Worm (Caenorhabditis elegans) whole organism, early embryonic: Measurements from ENCODE around the gene rpb-11.

Experiments used
- F13C5.2 ChIP-seq: sonication (generic microtip); optimal IDR thresholded peaks from 2 replicates; lab custom pipeline; 2017; ENCODE audit warnings: mild to moderate bottlenecking, missing genetic modification characterization, inconsistent platforms, missing compliant biosample characterization
- aly-1 ChIP-seq: sonication (generic microtip); optimal IDR thresholded peaks from 2 replicates; lab custom pipeline; 2016; ENCODE audit warnings: missing genetic modification characterization, missing compliant biosample characterization
- ama-1 ChIP-seq: fragments of 150-350 bp; optimal IDR thresholded peaks from 2 replicates; lab custom pipeline; 2014
- ceh-13 ChIP-seq: fragments of 200-800 bp; sonication (Bioruptor generic); optimal IDR thresholded peaks from 2 replicates; lab custom pipeline; 2018; ENCODE audit warnings: mild to moderate bottlenecking, missing genetic modification characterization, missing compliant biosample characterization
- flt-1 ChIP-seq: fragments of 200-800 bp; sonication (Bioruptor generic); IDR thresholded peaks from 2 replicates; pipeline ENCODE4 v1.3.6; 2022; ENCODE audit warnings: missing genetic modification characterization, missing compliant biosample characterization
- hmbx-1 ChIP-seq: sonication (generic microtip); optimal IDR thresholded peaks from 2 replicates; lab custom pipeline; 2016; ENCODE audit warnings: mild to moderate bottlenecking, missing genetic modification characterization, missing compliant biosample characterization
- hmg-4 ChIP-seq: fragments of 200-800 bp; sonication (Bioruptor generic); optimal IDR thresholded peaks from 2 replicates; lab custom pipeline; 2018; ENCODE audit warnings: mild to moderate bottlenecking, missing genetic modification characterization, missing compliant biosample characterization
- pes-1 ChIP-seq: fragments of 200-800 bp; sonication (Bioruptor generic); IDR thresholded peaks from 2 replicates; pipeline ENCODE4 v1.3.6; 2022; ENCODE audit warnings: missing genetic modification reagents, missing genetic modification characterization, missing compliant biosample characterization
- scrt-1 ChIP-seq: fragments of 200-800 bp; sonication (Bioruptor generic); IDR thresholded peaks from 2 replicates; pipeline ENCODE4 v1.3.6; 2022; ENCODE audit warnings: missing genetic modification characterization, missing compliant biosample characterization
- sea-1 ChIP-seq: fragments of 200-800 bp; sonication (Bioruptor generic); conservative IDR thresholded peaks from 2 replicates; pipeline ENCODE4 v1.3.6; 2022; ENCODE audit warnings: missing genetic modification characterization, missing compliant biosample characterization
- tbx-11 ChIP-seq: fragments of 200-800 bp; sonication (Bioruptor generic); IDR thresholded peaks from 2 replicates; pipeline ENCODE4 v1.3.6; 2022; ENCODE audit warnings: missing genetic modification characterization, missing compliant biosample characterization
- tra-4 ChIP-seq: sonication (generic microtip); optimal IDR thresholded peaks from 2 replicates; lab custom pipeline; 2017; ENCODE audit warnings: missing genetic modification characterization, missing compliant biosample characterization

- TF ChIP-seq pes-1 (GFP tag; lab: Robert Waterston, UW) (no peak), aly-1 (tag; lab: Kevin White, UChicago) (peak; percentile 42), flt-1 (GFP tag; lab: Robert Waterston, UW) (no peak), ama-1 (no peak), tbx-11 (GFP tag; lab: Robert Waterston, UW) (no peak), F13C5.2 (tag; lab: Kevin White, UChicago) (no peak), scrt-1 (GFP tag; lab: Robert Waterston, UW) (no peak), hmg-4 (GFP tag; lab: Kevin White, UChicago) (no peak), tra-4 (no peak), hmbx-1 (no peak), ceh-13 (no peak), sea-1 (GFP tag; lab: Robert Waterston, UW) (no peak)
These were observed 36.9 kb downstream of the rpb-11 start for ce11 chrII:14096814-14097213.
